Worm (Caenorhabditis elegans): ENCODE measurements around the gene C15F1.8.

The C15F1.8 gene

ce11 chrII:6941520-6941919 lies 36.1 kb downstream of the C15F1.8 start:
- TF ChIP-seq ztf-7 (tag; optimal IDR thresholded peaks at IDR 0.05) (no peak), daf-19 (GFP tag; conservative IDR thresholded peaks at IDR 0.05) (no peak), nhr-48 (tag; optimal IDR thresholded peaks at IDR 0.05) (no peak), hmg-1.1 (GFP tag; IDR thresholded peaks at IDR 0.05) (no peak), duxl-1 (tag; optimal IDR thresholded peaks at IDR 0.05; ENCODE audit: poor library complexity) (no peak), F37D6.2 (tag; optimal IDR thresholded peaks at IDR 0.05) (no peak), nhr-6 (tag; optimal IDR thresholded peaks at IDR 0.05) (no peak), nhr-237 (tag; optimal IDR thresholded peaks at IDR 0.05) (no peak), madf-5 (GFP tag; IDR thresholded peaks at IDR 0.05) (no peak), nhr-42 (GFP tag; IDR thresholded peaks at IDR 0.05) (no peak), unc-130 (GFP tag; optimal IDR thresholded peaks at IDR 0.05) (no peak), nhr-111 (GFP tag; optimal IDR thresholded peaks at IDR 0.05) (no peak), ZK337.2 (GFP tag; IDR thresholded peaks at IDR 0.05) (no peak), D1046.2 (GFP tag; IDR thresholded peaks at IDR 0.05) (no peak)

DNA sequence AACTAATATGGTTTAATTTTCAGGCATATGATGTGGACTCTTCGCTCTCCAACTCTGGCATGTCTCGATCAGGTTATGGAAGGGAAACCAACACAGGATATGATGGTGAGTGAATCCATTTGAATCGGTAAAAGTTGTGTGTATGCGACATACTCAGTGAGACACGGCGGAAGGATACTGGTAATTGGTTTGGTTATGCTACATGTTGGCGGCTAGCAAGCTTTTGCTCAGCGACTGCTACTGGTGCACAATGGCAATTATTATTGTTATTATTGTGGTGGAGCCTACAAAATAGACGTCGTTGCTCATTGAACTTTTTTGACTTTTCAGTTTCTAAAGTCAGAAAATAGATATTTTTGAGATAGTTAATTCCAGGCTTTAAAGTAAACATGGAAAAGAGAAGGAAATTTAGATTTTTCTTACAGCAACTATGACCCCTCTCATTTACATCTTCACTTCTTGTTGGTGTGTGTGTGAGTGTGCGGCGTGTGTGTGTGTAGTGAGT lies 36.9 kb downstream of the C15F1.8 start:
- TF ChIP-seq T20F7.1 (GFP tag; optimal IDR thresholded peaks at IDR 0.05) (no peak), aha-1 (tag) (peak; percentile 93), egl-43 (GFP tag; IDR thresholded peaks at IDR 0.05) (0 out of 2 replicates have a peak, but pooled peaks have one; percentile 27), unc-62 (GFP tag; optimal IDR thresholded peaks at IDR 0.05 in 1 of 2) (peak in 1 of 2 experiments; percentile 49), unc-62 (tag; optimal IDR thresholded peaks at IDR 0.05) (no peak)

- TF ChIP-seq Y5F2A.4 (GFP tag; optimal IDR thresholded peaks at IDR 0.05) (no peak), nhr-77 (tag; optimal IDR thresholded peaks at IDR 0.05) (no peak), spr-1 (tag; optimal IDR thresholded peaks at IDR 0.05) (no peak), php-3 (GFP tag; IDR thresholded peaks at IDR 0.05) (no peak), unc-62 (GFP tag; optimal IDR thresholded peaks at IDR 0.05 in 1 of 2) (no peak), unc-62 (tag; optimal IDR thresholded peaks at IDR 0.05) (no peak)
Measured at ce11 chrII:6939873-6940272, 37.8 kb downstream of the C15F1.8 start.

DNA sequence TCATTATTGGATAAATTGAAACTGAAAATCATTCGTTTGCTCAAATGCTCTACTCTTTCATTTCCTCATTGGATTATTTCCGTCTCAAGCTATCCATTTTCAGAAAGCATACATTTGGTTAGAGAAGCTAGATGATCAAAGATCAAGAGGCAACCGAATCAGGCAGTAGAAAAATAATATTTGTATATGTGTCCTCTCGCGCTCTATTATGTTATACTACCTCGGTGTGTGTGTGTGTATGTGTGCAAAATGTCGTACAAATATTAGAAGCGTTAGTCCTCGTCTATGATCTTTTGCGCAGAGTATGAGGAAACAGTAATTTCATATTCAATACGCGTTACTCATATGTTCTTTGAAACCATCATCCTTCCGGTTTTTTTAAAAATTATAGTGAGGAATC lies 40.6 kb downstream of the C15F1.8 start:
- TF ChIP-seq tag-97 (GFP tag; IDR thresholded peaks at IDR 0.05), result no peak
- peak; percentile 84 for TF ChIP-seq aha-1 (tag)

DNA sequence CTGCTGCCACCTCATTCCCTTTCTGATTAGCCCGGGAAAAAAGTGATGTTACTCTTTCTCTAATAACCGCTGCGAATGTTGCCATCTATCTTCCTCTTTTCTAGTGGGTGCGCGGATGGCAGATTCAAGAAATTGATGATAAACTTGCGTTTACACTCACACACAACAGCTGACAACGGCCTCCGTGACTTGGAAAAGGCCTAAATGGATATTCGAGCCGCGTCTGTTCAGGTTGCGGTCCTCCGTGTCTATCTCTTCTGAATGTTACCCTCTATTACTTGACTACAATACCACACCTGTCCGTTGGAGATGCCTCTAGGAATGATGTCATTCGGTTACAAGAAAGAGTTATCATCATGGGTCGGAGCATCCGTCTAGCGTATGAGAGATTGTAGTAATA lies 41.1 kb downstream of the C15F1.8 start:
- peak; percentile 5 for TF ChIP-seq aha-1 (tag)
- no peak for TF ChIP-seq zfp-2 (tag; optimal IDR thresholded peaks at IDR 0.05)
- peak; percentile 65 for TF ChIP-seq pqm-1 (tag; optimal IDR thresholded peaks at IDR 0.05)
- TF ChIP-seq mes-2 (tag; optimal IDR thresholded peaks at IDR 0.05; ENCODE audit: poor library complexity, severe bottlenecking), result peak; percentile 14
- peak in 1 of 2 experiments; percentile 37 for TF ChIP-seq unc-62 (GFP tag; optimal IDR thresholded peaks at IDR 0.05 in 1 of 2)
- TF ChIP-seq unc-62 (tag; optimal IDR thresholded peaks at IDR 0.05), result no peak
- TF ChIP-seq lin-38 (GFP tag; IDR thresholded peaks at IDR 0.05), result no peak
- TF ChIP-seq nhr-28 (tag; optimal IDR thresholded peaks at IDR 0.05), result peak; percentile 23

ce11 chrII:6935975-6936374 lies 41.7 kb downstream of the C15F1.8 start:
- no peak for TF ChIP-seq daf-16 (GFP tag; optimal IDR thresholded peaks at IDR 0.05)
- no peak for TF ChIP-seq daf-16 (tag; optimal IDR thresholded peaks at IDR 0.05)
- TF ChIP-seq lsy-2 (tag; optimal IDR thresholded peaks at IDR 0.05), result no peak
- TF ChIP-seq ces-1 (GFP tag; optimal IDR thresholded peaks at IDR 0.05), result no peak
- no peak for TF ChIP-seq ztf-7 (tag; optimal IDR thresholded peaks at IDR 0.05)
- TF ChIP-seq mdt-29 (GFP tag; IDR thresholded peaks at IDR 0.05), result no peak
- TF ChIP-seq F10B5.3 (tag; optimal IDR thresholded peaks at IDR 0.05), result no peak
